Worm (Caenorhabditis elegans): ENCODE data around the gene lat-1.

DNA sequence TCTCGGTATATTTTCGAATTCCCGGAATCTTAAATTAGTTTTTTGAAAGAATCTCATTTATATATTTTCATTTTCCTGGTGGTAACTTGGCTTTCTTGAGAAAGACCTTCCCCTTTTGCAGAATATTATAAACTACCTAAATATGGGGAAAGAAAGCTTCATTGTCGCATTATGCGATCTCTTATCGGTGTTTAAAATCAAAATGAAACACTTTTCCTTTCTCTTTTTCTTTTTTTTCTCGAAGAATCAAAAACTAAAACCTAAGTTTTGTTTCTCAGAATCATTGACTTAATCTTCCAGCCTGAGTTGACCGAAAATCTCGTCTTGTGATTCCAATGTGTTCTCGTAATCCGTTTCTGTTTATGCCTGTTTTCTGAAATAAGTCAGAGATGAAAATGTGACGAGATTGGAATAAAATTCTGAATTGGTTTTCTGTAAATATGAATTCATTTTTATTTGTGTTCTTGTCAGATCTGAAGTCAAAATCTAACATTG lies 15.9 kb downstream of the lat-1 start:
- no peak for TF ChIP-seq ztf-23 (GFP tag; IDR thresholded peaks at IDR 0.05)
- no peak for TF ChIP-seq tab-1 (GFP tag; IDR thresholded peaks at IDR 0.05)
- TF ChIP-seq T22C8.4 (GFP tag; IDR thresholded peaks at IDR 0.05), result no peak
- TF ChIP-seq flt-1 (GFP tag; IDR thresholded peaks at IDR 0.05), result no peak
- no peak for TF ChIP-seq ztf-29 (GFP tag; IDR thresholded peaks at IDR 0.05)
- no peak for TF ChIP-seq cog-1 (tag; optimal IDR thresholded peaks at IDR 0.05)
- TF ChIP-seq med-1 (GFP tag; optimal IDR thresholded peaks at IDR 0.05; ENCODE audit: insufficient read depth), result no peak
- TF ChIP-seq klf-2 (GFP tag; conservative IDR thresholded peaks at IDR 0.05), result no peak

All from whole organism, midembryonic.